Fruit fly (Drosophila melanogaster) whole organism, embryonic: ENCODE data around the gene CG42656.

Experiments
- Atf-2 ChIP-seq: fragments of 200-800 bp; sonication (Bioruptor generic); optimal IDR thresholded peaks from 2 replicates; lab custom pipeline; 2016; ENCODE audit warnings: missing biosample characterization, missing genetic modification characterization
- Atf3 ChIP-seq: fragments of 200-800 bp; sonication (Bioruptor generic); optimal IDR thresholded peaks from 3 replicates; lab custom pipeline; 2016; ENCODE audit warnings: missing biosample characterization, missing genetic modification characterization
- Blimp-1 ChIP-seq: fragments of 200-800 bp; sonication (Bioruptor generic); optimal IDR thresholded peaks from 3 replicates; lab custom pipeline; 2018; ENCODE audit warnings: missing biosample characterization, missing genetic modification characterization, mild to moderate bottlenecking, moderate library complexity, missing genetic modification reagents
- CG10209 ChIP-seq: fragments of 200-800 bp; sonication (Bioruptor generic); optimal IDR thresholded peaks from 3 replicates; lab custom pipeline; 2017; ENCODE audit warnings: missing biosample characterization, mild to moderate bottlenecking, missing genetic modification characterization, missing genetic modification reagents
- CG10979 ChIP-seq: fragments of 200-800 bp; sonication (Bioruptor generic); optimal IDR thresholded peaks from 2 replicates; lab custom pipeline; 2018; ENCODE audit warnings: missing biosample characterization, mild to moderate bottlenecking, missing genetic modification characterization, moderate library complexity
- CG12659 ChIP-seq: fragments of 200-800 bp; sonication (Bioruptor generic); optimal IDR thresholded peaks from 3 replicates; lab custom pipeline; 2017; ENCODE audit warnings: mild to moderate bottlenecking, missing biosample characterization, missing genetic modification reagents, missing genetic modification characterization
- CG13296 ChIP-seq: fragments of 200-800 bp; sonication (Bioruptor generic); optimal IDR thresholded peaks from 3 replicates; lab custom pipeline; 2018; ENCODE audit warnings: missing biosample characterization, mild to moderate bottlenecking, missing genetic modification characterization
- CG15514 ChIP-seq: fragments of 200-800 bp; sonication (Bioruptor generic); optimal IDR thresholded peaks from 3 replicates; lab custom pipeline; 2017; ENCODE audit warnings: missing biosample characterization, missing genetic modification characterization, mild to moderate bottlenecking, moderate library complexity, missing genetic modification reagents
- CG16813 ChIP-seq: fragments of 200-800 bp; sonication (Bioruptor generic); IDR thresholded peaks from 3 replicates; pipeline ENCODE4 v1.3.6; 2022; ENCODE audit warnings: missing biosample characterization, missing genetic modification characterization; ENCODE audit not compliant: partially characterized antibody
- CG31441 ChIP-seq: fragments of 200-800 bp; sonication (Bioruptor generic); IDR thresholded peaks from 2 replicates; pipeline ENCODE4 v1.3.6; 2022; ENCODE audit warnings: missing biosample characterization, missing genetic modification characterization
- CG4707 ChIP-seq: fragments of 200-800 bp; sonication (Bioruptor generic); optimal IDR thresholded peaks from 2 replicates; lab custom pipeline; 2018; ENCODE audit warnings: missing biosample characterization, mild to moderate bottlenecking, missing genetic modification characterization, moderate library complexity
- CG6654 ChIP-seq: fragments of 200-800 bp; sonication (Bioruptor generic); optimal IDR thresholded peaks from 2 replicates; lab custom pipeline; 2017; ENCODE audit warnings: missing biosample characterization, mild to moderate bottlenecking, missing genetic modification characterization
- CG7556 ChIP-seq: fragments of 200-800 bp; sonication (Bioruptor generic); optimal IDR thresholded peaks from 2 replicates; lab custom pipeline; 2017; ENCODE audit warnings: missing biosample characterization, mild to moderate bottlenecking, missing genetic modification characterization
- CG7928 ChIP-seq: fragments of 200-800 bp; sonication (Bioruptor generic); optimal IDR thresholded peaks from 2 replicates; lab custom pipeline; 2017; ENCODE audit warnings: missing biosample characterization, mild to moderate bottlenecking, missing genetic modification characterization
- CG8290 ChIP-seq, 3 experiments: fragments of 200-800 bp; sonication (Bioruptor generic); optimal IDR thresholded peaks; 2 replicates each; lab custom pipeline; 2016 to 2019; ENCODE audit warnings: missing biosample characterization in 3 of 3, missing genetic modification characterization in 3 of 3, mild to moderate bottlenecking in 2 of 3, moderate library complexity in 1 of 3
- CG8359 ChIP-seq: fragments of 200-800 bp; sonication (Bioruptor generic); optimal IDR thresholded peaks from 2 replicates; lab custom pipeline; 2017; ENCODE audit warnings: missing biosample characterization, mild to moderate bottlenecking, missing genetic modification characterization, borderline replicate concordance
- CG9609 ChIP-seq: fragments of 200-800 bp; sonication (Bioruptor generic); optimal IDR thresholded peaks from 3 replicates; lab custom pipeline; 2016; ENCODE audit warnings: missing biosample characterization, missing genetic modification characterization
- D ChIP-seq, 2 experiments: fragments of 200-800 bp in 1 of 2; fragments of >200 bp in 1 of 2; sonication (Bioruptor generic) in 1 of 2; optimal IDR thresholded peaks; 2 replicates in 1 of 2; 3 replicates in 1 of 2; lab custom pipeline; 2017; ENCODE audit warnings: mild to moderate bottlenecking in 1 of 2, missing biosample characterization in 1 of 2, missing genetic modification characterization in 1 of 2, missing genetic modification reagents in 1 of 2
- E2f1 ChIP-seq: fragments of 200-800 bp; sonication (Bioruptor generic); IDR thresholded peaks from 2 replicates; pipeline ENCODE4 v1.3.6; 2022; ENCODE audit warnings: missing biosample characterization, missing genetic modification characterization
- Eip74EF ChIP-seq, 2 experiments: fragments of 200-800 bp in 1 of 2; fragments of >200 bp in 1 of 2; sonication (Bioruptor generic) in 1 of 2; optimal IDR thresholded peaks; 2 replicates each; lab custom pipeline; 2017 to 2019; ENCODE audit warnings: missing biosample characterization in 2 of 2, missing genetic modification characterization in 2 of 2, mild to moderate bottlenecking in 1 of 2, moderate library complexity in 1 of 2
- Ets65A ChIP-seq: fragments of 200-800 bp; sonication (Bioruptor generic); peaks from one replicate; lab custom pipeline; 2016; ENCODE audit warnings: missing biosample characterization, missing genetic modification characterization
- HmgZ ChIP-seq: fragments of 200-800 bp; sonication (Bioruptor generic); optimal IDR thresholded peaks from 2 replicates; lab custom pipeline; 2018; ENCODE audit warnings: missing biosample characterization, mild to moderate bottlenecking, missing genetic modification characterization
- Mad ChIP-seq: fragments of 200-800 bp; sonication (Bioruptor generic); optimal IDR thresholded peaks from 2 replicates; lab custom pipeline; 2016; ENCODE audit warnings: missing biosample characterization, missing genetic modification characterization
- Meics ChIP-seq: fragments of 200-800 bp; sonication (Bioruptor generic); optimal IDR thresholded peaks from 2 replicates; lab custom pipeline; 2017; ENCODE audit warnings: missing biosample characterization, mild to moderate bottlenecking, missing genetic modification characterization
- NC2α ChIP-seq: fragments of 200-800 bp; sonication (Bioruptor generic); optimal IDR thresholded peaks from 2 replicates; lab custom pipeline; 2016; ENCODE audit warnings: missing biosample characterization, missing genetic modification characterization
- Oaz ChIP-seq: fragments of 200-800 bp; sonication (Bioruptor generic); IDR thresholded peaks from 2 replicates; pipeline ENCODE4 v1.3.6; 2022; ENCODE audit warnings: missing biosample characterization, missing genetic modification characterization
- Oli ChIP-seq: fragments of 200-800 bp; sonication (Bioruptor generic); optimal IDR thresholded peaks from 2 replicates; lab custom pipeline; 2018; ENCODE audit warnings: missing biosample characterization, mild to moderate bottlenecking, missing genetic modification characterization, moderate library complexity
- PHDP ChIP-seq: fragments of 200-800 bp; sonication (Bioruptor generic); optimal IDR thresholded peaks from 3 replicates; lab custom pipeline; 2018; ENCODE audit warnings: missing biosample characterization, mild to moderate bottlenecking, missing genetic modification characterization, moderate library complexity
- ab ChIP-seq: fragments of 200-800 bp; sonication (Bioruptor generic); optimal IDR thresholded peaks from 2 replicates; lab custom pipeline; 2016; ENCODE audit warnings: missing biosample characterization, missing genetic modification characterization
- aop ChIP-seq: fragments of 200-800 bp; sonication (Bioruptor generic); IDR thresholded peaks from 2 replicates; pipeline ENCODE4 v1.3.6; 2022; ENCODE audit warnings: missing biosample characterization, missing genetic modification characterization
- ara ChIP-seq: fragments of 200-800 bp; sonication (Bioruptor generic); IDR thresholded peaks from 2 replicates; pipeline ENCODE4 v1.3.6; 2022; ENCODE audit warnings: missing biosample characterization, missing genetic modification characterization
- dmrt11E ChIP-seq: fragments of 200-800 bp; sonication (Bioruptor generic); optimal IDR thresholded peaks from 3 replicates; lab custom pipeline; 2018; ENCODE audit warnings: missing biosample characterization, mild to moderate bottlenecking, missing genetic modification characterization, moderate library complexity
- fd64A ChIP-seq: fragments of 200-800 bp; sonication (Bioruptor generic); optimal IDR thresholded peaks from 3 replicates; lab custom pipeline; 2018; ENCODE audit warnings: missing biosample characterization, mild to moderate bottlenecking, missing genetic modification characterization
- gcm ChIP-seq: fragments of 200-800 bp; sonication (Bioruptor generic); optimal IDR thresholded peaks from 2 replicates; lab custom pipeline; 2019; ENCODE audit warnings: missing biosample characterization, mild to moderate bottlenecking, missing genetic modification characterization, moderate library complexity
- hbn ChIP-seq: fragments of 200-800 bp; sonication (Bioruptor generic); IDR thresholded peaks from 2 replicates; pipeline ENCODE4 v1.3.6; 2022; ENCODE audit warnings: missing biosample characterization, missing genetic modification characterization; ENCODE audit not compliant: partially characterized antibody
- hkb ChIP-seq, 2 experiments: fragments of 200-800 bp in 1 of 2; fragments of >200 bp in 1 of 2; sonication (Bioruptor generic) in 1 of 2; IDR thresholded peaks in 1 of 2; optimal IDR thresholded peaks in 1 of 2; 2 replicates each; pipeline versions ENCODE4 v1.3.6 to Lab custom; 2017 to 2022; ENCODE audit warnings: missing biosample characterization in 1 of 2, missing genetic modification characterization in 1 of 2
- ken ChIP-seq: fragments of 200-800 bp; sonication (Bioruptor generic); IDR thresholded peaks from 3 replicates; pipeline ENCODE4 v1.3.6; 2022; ENCODE audit warnings: missing biosample characterization, missing genetic modification characterization
- lmd ChIP-seq: fragments of 200-800 bp; sonication (Bioruptor generic); IDR thresholded peaks from 2 replicates; pipeline ENCODE4 v1.3.6; 2022; ENCODE audit warnings: missing biosample characterization, missing genetic modification characterization
- nmo ChIP-seq: fragments of 200-800 bp; sonication (Bioruptor generic); optimal IDR thresholded peaks from 2 replicates; lab custom pipeline; 2018; ENCODE audit warnings: missing biosample characterization, mild to moderate bottlenecking, missing genetic modification characterization, moderate library complexity
- p53 ChIP-seq: fragments of 200-800 bp; sonication (Bioruptor generic); optimal IDR thresholded peaks from 2 replicates; lab custom pipeline; 2016; ENCODE audit warnings: missing biosample characterization, missing genetic modification characterization
- pnt ChIP-seq: fragments of 200-800 bp; sonication (Bioruptor generic); optimal IDR thresholded peaks from 3 replicates; lab custom pipeline; 2016; ENCODE audit warnings: missing biosample characterization, missing genetic modification characterization
- pzg ChIP-seq: fragments of 200-800 bp; sonication (Bioruptor generic); optimal IDR thresholded peaks from 3 replicates; lab custom pipeline; 2018; ENCODE audit warnings: missing biosample characterization, mild to moderate bottlenecking, missing genetic modification characterization, moderate library complexity
- run ChIP-seq: fragments of 200-800 bp; sonication (Bioruptor generic); optimal IDR thresholded peaks from 3 replicates; lab custom pipeline; 2018; ENCODE audit warnings: missing biosample characterization, mild to moderate bottlenecking, missing genetic modification characterization
- sens-2 ChIP-seq: fragments of 200-800 bp; sonication (Bioruptor generic); IDR thresholded peaks from 2 replicates; pipeline ENCODE4 v1.3.6; 2022; ENCODE audit warnings: missing biosample characterization, missing genetic modification characterization
- sna ChIP-seq: fragments of 200-800 bp; sonication (Bioruptor generic); IDR thresholded peaks from 2 replicates; pipeline ENCODE4 v1.3.6; 2022; ENCODE audit warnings: missing biosample characterization, missing genetic modification characterization; ENCODE audit not compliant: partially characterized antibody
- sug ChIP-seq: fragments of 200-800 bp; optimal IDR thresholded peaks from 2 replicates; lab custom pipeline; 2019; ENCODE audit warnings: missing biosample characterization, mild to moderate bottlenecking, missing genetic modification characterization, moderate library complexity
- vnd ChIP-seq: fragments of 200-800 bp; sonication (Bioruptor generic); IDR thresholded peaks from 3 replicates; pipeline ENCODE4 v1.3.6; 2022; ENCODE audit warnings: missing biosample characterization, missing genetic modification characterization; ENCODE audit not compliant: partially characterized antibody
- wdn ChIP-seq: fragments of 200-800 bp; sonication (Bioruptor generic); IDR thresholded peaks from 2 replicates; pipeline ENCODE4 v1.3.6; 2022; ENCODE audit warnings: missing biosample characterization, missing genetic modification characterization
- yki ChIP-seq: fragments of >200 bp; optimal IDR thresholded peaks from 3 replicates; lab custom pipeline; 2018

CG42656 gene

DNA sequence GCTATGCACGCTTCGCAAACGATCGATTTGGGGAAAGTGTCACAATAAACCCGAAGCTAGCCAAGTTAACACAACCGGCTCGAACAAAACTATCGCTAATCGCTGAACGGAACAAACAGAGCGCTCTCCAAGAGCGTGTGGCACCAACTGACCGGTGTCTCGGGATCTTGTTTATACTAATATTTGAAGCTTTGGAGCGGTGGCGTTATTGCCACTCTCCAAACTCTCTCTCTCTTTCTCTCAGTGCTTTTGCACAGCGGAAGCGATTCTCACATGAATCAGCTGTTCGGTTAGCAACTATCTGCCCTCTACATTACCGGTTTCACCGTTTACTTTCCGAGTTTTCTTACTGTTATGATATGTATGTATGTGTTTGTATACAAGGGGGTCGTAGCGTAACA lies 1.6 kb downstream of the CG42656 start (continued):
- TF ChIP-seq hkb (optimal IDR thresholded peaks at IDR 0.05; lab: Kevin White, UChicago) = no peak
- no peak for TF ChIP-seq hkb (GFP tag; IDR thresholded peaks at IDR 0.05; lab: Robert Waterston, UW)
- TF ChIP-seq Mad = no peak
- TF ChIP-seq sens-2 = 0 out of 2 replicates have a peak, but pooled peaks have one; percentile 6
- no peak for TF ChIP-seq yki (lab: Kevin White, UChicago)
- no peak for TF ChIP-seq CG16813 (GFP tag; lab: Robert Waterston, UW)
- TF ChIP-seq HmgZ (tag; lab: Kevin White, UChicago) = no peak
- TF ChIP-seq gcm (GFP tag; lab: Kevin White, UChicago) = no peak
- TF ChIP-seq Ets65A (GFP tag; lab: Kevin White, UChicago) = no peak
- no peak for TF ChIP-seq E2f1 (GFP tag; lab: Robert Waterston, UW)
- TF ChIP-seq run = no peak
- TF ChIP-seq CG10209 (GFP tag; lab: Kevin White, UChicago) = no peak
- TF ChIP-seq CG13296 = peak; percentile 40
- no peak for TF ChIP-seq pnt
- peak; percentile 74 for TF ChIP-seq sug (tag; lab: Kevin White, UChicago)
- TF ChIP-seq fd64A = no peak
- TF ChIP-seq CG10979 (tag; lab: Kevin White, UChicago) = no peak
- no peak for TF ChIP-seq Atf-2 (GFP tag; lab: Kevin White, UChicago)
- no peak for TF ChIP-seq dmrt11E (tag; lab: Kevin White, UChicago)
- no peak for TF ChIP-seq Meics
- no peak for TF ChIP-seq nmo
- peak in 1 of 2 experiments; percentile 91 for TF ChIP-seq Eip74EF (GFP tag; optimal IDR thresholded peaks at IDR 0.05; lab: Kevin White, UChicago)
- TF ChIP-seq PHDP = no peak
- no peak for TF ChIP-seq D (optimal IDR thresholded peaks at IDR 0.05; lab: Kevin White, UChicago)
- no peak for TF ChIP-seq D (GFP tag; optimal IDR thresholded peaks at IDR 0.05; lab: Kevin White, UChicago)
- no peak for TF ChIP-seq p53 (GFP tag; lab: Kevin White, UChicago)
- no peak for TF ChIP-seq ken (GFP tag; lab: Robert Waterston, UW)
- TF ChIP-seq CG6654 (GFP tag; lab: Kevin White, UChicago) = no peak
- no peak for TF ChIP-seq Atf3
- TF ChIP-seq ab = no peak
- no peak for TF ChIP-seq sna (GFP tag; lab: Robert Waterston, UW)
- TF ChIP-seq Blimp-1 (GFP tag; lab: Kevin White, UChicago) = peak; percentile 87
- TF ChIP-seq CG4707 (GFP tag; lab: Kevin White, UChicago) = no peak
- no peak for TF ChIP-seq lmd (GFP tag; lab: Robert Waterston, UW)
- TF ChIP-seq CG9609 (GFP tag; lab: Kevin White, UChicago) = no peak
- no peak for TF ChIP-seq pzg
- no peak for TF ChIP-seq vnd
- no peak for TF ChIP-seq CG8359 (GFP tag; lab: Kevin White, UChicago)
- TF ChIP-seq CG8290 (GFP tag; optimal IDR thresholded peaks at IDR 0.05; lab: Kevin White, UChicago) = no peak
- TF ChIP-seq CG8290 (tag; optimal IDR thresholded peaks at IDR 0.05; lab: Kevin White, UChicago) = peak in 1 of 2 experiments; percentile 53
- peak; percentile 25; the same call in 1 of the 2 replicates for TF ChIP-seq aop (GFP tag; lab: Robert Waterston, UW)
- TF ChIP-seq CG7556 (GFP tag; lab: Kevin White, UChicago) = no peak
- TF ChIP-seq CG15514 (GFP tag; lab: Kevin White, UChicago) = peak; percentile 9
- TF ChIP-seq CG12659 (GFP tag; lab: Kevin White, UChicago) = no peak
- TF ChIP-seq CG31441 (GFP tag; lab: Robert Waterston, UW) = no peak
- TF ChIP-seq hbn (GFP tag; lab: Robert Waterston, UW) = no peak
- no peak for TF ChIP-seq Oaz (GFP tag; lab: Robert Waterston, UW)
- no peak for TF ChIP-seq NC2α (GFP tag; lab: Kevin White, UChicago)
- no peak for TF ChIP-seq ara (GFP tag; lab: Robert Waterston, UW)
- TF ChIP-seq Oli (tag; lab: Kevin White, UChicago) = no peak
- no peak for TF ChIP-seq wdn (GFP tag; lab: Robert Waterston, UW)
- no peak for TF ChIP-seq CG7928
